Fruit fly (Drosophila melanogaster): ENCODE results near the gene Cpr78Cc.

DNA sequence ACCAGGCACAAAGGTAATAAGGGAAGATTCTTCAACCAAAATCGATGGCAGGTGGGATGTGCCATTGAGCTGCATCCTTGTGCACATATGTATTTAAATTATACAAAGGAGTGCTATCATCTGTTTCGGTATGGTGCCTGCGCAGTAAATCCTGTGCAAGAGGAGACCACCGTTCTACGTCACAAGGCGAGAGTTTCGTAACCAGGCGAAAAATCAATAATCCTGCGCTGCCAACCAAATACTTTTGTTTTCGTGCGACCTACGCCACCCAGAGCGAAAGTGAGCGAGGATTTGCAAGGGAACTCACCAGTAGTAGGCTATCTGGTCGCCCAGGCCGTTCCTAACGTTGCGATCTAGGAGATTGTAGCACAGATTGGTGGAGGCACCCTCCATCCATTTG is 21.2 kb upstream of the Cpr78Cc start:
- TF ChIP-seq CG7045 (GFP tag; optimal IDR thresholded peaks at IDR 0.05) (no peak), Hr96 (GFP tag; optimal IDR thresholded peaks at IDR 0.05) (no peak), CG1620 (GFP tag; optimal IDR thresholded peaks at IDR 0.05) (no peak), kay (GFP tag; ENCODE audit: borderline replicate concordance) (no peak)

All from whole organism, adult.